Worm (Caenorhabditis elegans): ENCODE results near the gene sqv-3.

The sqv-3 gene

DNA sequence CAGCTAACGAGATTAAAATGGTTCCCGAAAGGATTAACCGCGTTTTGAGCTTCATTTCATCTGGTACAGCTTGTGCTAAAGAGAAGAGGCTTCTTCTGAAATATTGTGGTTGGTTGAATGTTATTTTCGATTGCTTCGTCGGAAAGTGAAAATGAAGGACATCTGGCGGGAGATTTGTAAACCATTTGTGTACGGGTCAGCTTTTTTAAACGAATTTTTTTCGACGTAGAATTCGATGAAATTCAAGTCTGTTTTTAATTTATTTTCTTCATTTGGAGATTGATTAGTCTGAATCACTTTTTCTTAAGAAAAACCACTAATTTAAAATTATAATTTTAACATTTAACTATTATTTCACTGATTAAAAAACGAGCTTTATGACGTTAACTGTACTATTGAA lies at the start of gene sqv-3:
TSS of gene sqv-3 (minus strand) at position 101 of the 400 bp plus-strand sequence.
- TF ChIP-seq ham-2 (GFP tag; optimal IDR thresholded peaks at IDR 0.05) (no peak), elt-3 (tag; optimal IDR thresholded peaks at IDR 0.05) (no peak), lin-13 (tag; optimal IDR thresholded peaks at IDR 0.05) (no peak), tbx-8 (GFP tag; optimal IDR thresholded peaks at IDR 0.05) (no peak), nhr-28 (tag; optimal IDR thresholded peaks at IDR 0.05) (no peak), drap-1 (GFP tag; optimal IDR thresholded peaks at IDR 0.05) (no peak), lsy-2 (tag; optimal IDR thresholded peaks at IDR 0.05) (no peak), sem-2 (GFP tag; optimal IDR thresholded peaks at IDR 0.05) (no peak), bed-3 (GFP tag; optimal IDR thresholded peaks at IDR 0.05) (no peak), hlh-1 (tag; optimal IDR thresholded peaks at IDR 0.05) (no peak), lin-32 (GFP tag; optimal IDR thresholded peaks at IDR 0.05) (no peak), ceh-83 (GFP tag; optimal IDR thresholded peaks at IDR 0.05) (no peak), ces-1 (GFP tag; optimal IDR thresholded peaks at IDR 0.05) (no peak), pha-4 (tag; optimal IDR thresholded peaks at IDR 0.05) (no peak), mls-2 (tag; optimal IDR thresholded peaks at IDR 0.05) (no peak), unc-39 (tag; optimal IDR thresholded peaks at IDR 0.05) (no peak), M03D4.4 (tag; optimal IDR thresholded peaks at IDR 0.05) (no peak), unc-62 (GFP tag; optimal IDR thresholded peaks at IDR 0.05) (no peak)

ce11 chrIII:9827163-9827951 lies 47.2 kb upstream of the sqv-3 start, which contains the start of the genes ZK632.10 and ZK632.11:
ZK632.10 (minus strand) TSS chrIII:9827722.
ZK632.11 (plus strand) TSS chrIII:9827915.
- TF ChIP-seq M03D4.4 (tag; optimal IDR thresholded peaks at IDR 0.05) (no peak), hlh-1 (tag; optimal IDR thresholded peaks at IDR 0.05) (no peak), unc-120 (tag; optimal IDR thresholded peaks at IDR 0.05; ENCODE audit: poor library complexity, severe bottlenecking) (no peak), ztf-11 (tag; optimal IDR thresholded peaks at IDR 0.05) (no peak), tbx-8 (GFP tag; optimal IDR thresholded peaks at IDR 0.05) (no peak), unc-62 (GFP tag; optimal IDR thresholded peaks at IDR 0.05) (no peak), elt-1 (tag; optimal IDR thresholded peaks at IDR 0.05; ENCODE audit: borderline replicate concordance, insufficient read depth) (no peak), mab-5 (tag; optimal IDR thresholded peaks at IDR 0.05) (no peak), blmp-1 (tag; optimal IDR thresholded peaks at IDR 0.05) (no peak), ces-1 (GFP tag; optimal IDR thresholded peaks at IDR 0.05) (peak; percentile 61), pha-4 (tag; optimal IDR thresholded peaks at IDR 0.05) (peak; percentile 76), nhr-12 (tag; optimal IDR thresholded peaks at IDR 0.05) (no peak), snpc-4 (tag; optimal IDR thresholded peaks at IDR 0.05) (no peak), drap-1 (GFP tag; optimal IDR thresholded peaks at IDR 0.05) (no peak), unc-39 (tag; optimal IDR thresholded peaks at IDR 0.05) (no peak), lin-32 (GFP tag; optimal IDR thresholded peaks at IDR 0.05) (no peak), ceh-39 (tag; optimal IDR thresholded peaks at IDR 0.05) (no peak), ham-2 (GFP tag; optimal IDR thresholded peaks at IDR 0.05) (no peak), elt-3 (tag; optimal IDR thresholded peaks at IDR 0.05) (no peak), nhr-28 (tag; optimal IDR thresholded peaks at IDR 0.05) (no peak), sem-2 (GFP tag; optimal IDR thresholded peaks at IDR 0.05) (no peak), lin-13 (tag; optimal IDR thresholded peaks at IDR 0.05) (no peak), nhr-237 (tag; optimal IDR thresholded peaks at IDR 0.05) (peak; percentile 9), ceh-83 (GFP tag; optimal IDR thresholded peaks at IDR 0.05) (no peak), mep-1 (tag; optimal IDR thresholded peaks at IDR 0.05) (peak; percentile 4), lsy-2 (tag; optimal IDR thresholded peaks at IDR 0.05) (peak; percentile 96), bed-3 (GFP tag; optimal IDR thresholded peaks at IDR 0.05) (no peak), nhr-76 (tag; optimal IDR thresholded peaks at IDR 0.05) (no peak), zip-8 (tag; optimal IDR thresholded peaks at IDR 0.05) (peak; percentile 38), mls-2 (tag; optimal IDR thresholded peaks at IDR 0.05) (no peak), cnd-1 (tag; optimal IDR thresholded peaks at IDR 0.05) (no peak), sptf-1 (tag; optimal IDR thresholded peaks at IDR 0.05) (no peak), flh-1 (GFP tag; optimal IDR thresholded peaks at IDR 0.05) (no peak), nhr-2 (tag; optimal IDR thresholded peaks at IDR 0.05) (no peak), ceh-43 (GFP tag; optimal IDR thresholded peaks at IDR 0.05) (no peak)

- TF ChIP-seq cnd-1 (tag; optimal IDR thresholded peaks at IDR 0.05) (no peak), mep-1 (tag; optimal IDR thresholded peaks at IDR 0.05) (peak; percentile 3)
Observed at ce11 chrIII:9826005-9826404, 45.9 kb upstream of the sqv-3 start.

Data from whole organism, mixed stage, embryonic.